Worm (Caenorhabditis elegans) whole organism, L2 larva: ENCODE data around the gene R07B1.13.

Experiments used
- F13H6.1 ChIP-seq: sonication (generic microtip); optimal IDR thresholded peaks from 2 replicates; lab custom pipeline; 2016; ENCODE audit warnings: missing genetic modification characterization, missing compliant biosample characterization
- lsy-2 ChIP-seq, 2 experiments: fragments of 150-350 bp in 1 of 2; sonication (generic microtip) in 1 of 2; optimal IDR thresholded peaks; 2 replicates each; lab custom pipeline; 2014 to 2017; ENCODE audit warnings: missing biosample characterization in 2 of 2, missing genetic modification characterization in 2 of 2
- nhr-12 ChIP-seq: fragments of 150-350 bp; optimal IDR thresholded peaks from 2 replicates; lab custom pipeline; 2014; ENCODE audit warnings: missing biosample characterization, missing genetic modification characterization
- unc-62 ChIP-seq: fragments of 150-350 bp; optimal IDR thresholded peaks from 2 replicates; lab custom pipeline; 2014; ENCODE audit warnings: missing biosample characterization, missing genetic modification reagents, missing genetic modification characterization

DNA sequence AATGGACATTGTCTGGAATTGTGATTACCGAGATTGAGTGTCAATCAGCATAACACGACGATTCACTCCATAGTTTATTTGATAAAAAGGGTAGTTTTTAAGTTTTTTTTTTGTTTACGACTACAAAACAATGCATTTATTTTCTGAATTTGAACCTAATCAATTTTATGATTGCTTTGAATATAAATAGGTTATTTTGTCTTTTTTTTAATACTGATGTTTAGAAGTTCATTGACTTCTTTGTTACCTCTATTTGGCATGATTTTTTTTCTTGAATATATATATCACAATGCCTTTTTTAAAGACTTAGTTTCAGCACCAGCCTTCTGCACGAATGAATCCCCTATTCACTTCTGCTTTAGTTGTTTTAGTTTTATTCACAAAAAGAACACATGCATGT, at the start of gene R07B1.13:
- TF ChIP-seq F13H6.1 (tag; lab: Kevin White, UChicago) (no peak), unc-62 (GFP tag; lab: Kevin White, UChicago) (no peak), lsy-2 (tag; optimal IDR thresholded peaks at IDR 0.05; lab: Kevin White, UChicago) (no peak), nhr-12 (tag; lab: Kevin White, UChicago) (no peak)
